Fruit fly (Drosophila melanogaster): ENCODE data around the gene FASN1.
A peak's percentile ranks its signal among the peaks of the same experiment; 100 is the strongest.

Gene FASN1

DNA sequence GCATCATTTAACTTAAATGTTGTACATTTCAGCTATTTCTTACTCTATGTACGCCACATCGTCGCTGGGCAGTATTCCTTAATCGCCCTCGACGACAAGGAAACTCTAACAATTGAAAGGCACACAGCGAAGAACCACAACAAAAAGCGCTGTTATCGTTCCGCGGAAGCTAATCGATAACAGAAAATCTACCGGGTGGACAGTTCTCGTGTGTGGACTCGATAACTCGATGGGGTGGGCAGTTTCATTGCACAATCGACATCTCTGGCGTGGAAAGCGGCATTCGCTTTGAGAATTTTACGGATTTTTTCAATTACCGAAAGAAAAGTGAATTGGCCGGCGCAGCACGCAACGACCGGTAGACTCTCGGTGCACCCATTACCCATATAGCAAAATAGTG, 33.4 kb upstream of the FASN1 start, which contains the start of the genes alpha4GT1 and Prp40 (continued):
- TF ChIP-seq CG9215 (GFP tag; IDR thresholded peaks at IDR 0.05): no peak
- no peak for TF ChIP-seq usp (GFP tag; optimal IDR thresholded peaks at IDR 0.05)
- TF ChIP-seq dm (GFP tag; optimal IDR thresholded peaks at IDR 0.05): peak; percentile 61
- no peak for TF ChIP-seq salm (tag; optimal IDR thresholded peaks at IDR 0.05)
- TF ChIP-seq CG30431 (GFP tag; optimal IDR thresholded peaks at IDR 0.05): no peak
- TF ChIP-seq ash1 (GFP tag; optimal IDR thresholded peaks at IDR 0.05): no peak
- peak; percentile 99 for TF ChIP-seq Dref (GFP tag; IDR thresholded peaks at IDR 0.05)
- TF ChIP-seq NfI (GFP tag; optimal IDR thresholded peaks at IDR 0.05): no peak
- no peak for TF ChIP-seq CG15269 (tag; optimal IDR thresholded peaks at IDR 0.05)
- TF ChIP-seq pita (GFP tag; optimal IDR thresholded peaks at IDR 0.05): no peak
- no peak for TF ChIP-seq oc (tag; optimal IDR thresholded peaks at IDR 0.05)
- TF ChIP-seq al (GFP tag; IDR thresholded peaks at IDR 0.05): no peak
- TF ChIP-seq ase (GFP tag; IDR thresholded peaks at IDR 0.05): no peak
- no peak for TF ChIP-seq Bteb2 (GFP tag; optimal IDR thresholded peaks at IDR 0.05)
- no peak for TF ChIP-seq gt (GFP tag; IDR thresholded peaks at IDR 0.05)
- TF ChIP-seq prd (optimal IDR thresholded peaks at IDR 0.05): no peak
- TF ChIP-seq prd (GFP tag; IDR thresholded peaks at IDR 0.05): no peak
- no peak for TF ChIP-seq CG15696 (tag; optimal IDR thresholded peaks at IDR 0.05)
- TF ChIP-seq CG7271 (tag; optimal IDR thresholded peaks at IDR 0.05): no peak
- no peak for TF ChIP-seq eyg (GFP tag; optimal IDR thresholded peaks at IDR 0.05)
- no peak for TF ChIP-seq zf30C (GFP tag; optimal IDR thresholded peaks at IDR 0.05)
- TF ChIP-seq wdn (GFP tag; IDR thresholded peaks at IDR 0.05): no peak
- no peak for TF ChIP-seq PHDP (tag; optimal IDR thresholded peaks at IDR 0.05)
- TF ChIP-seq CG13424 (tag; optimal IDR thresholded peaks at IDR 0.05): no peak
- peak; percentile 90 for TF ChIP-seq CG7963 (GFP tag; IDR thresholded peaks at IDR 0.05; ENCODE audit: partially characterized antibody)
- no peak for TF ChIP-seq Hr3 (GFP tag; optimal IDR thresholded peaks at IDR 0.05)
- peak; percentile 64; the same call in 2 of the 3 replicates for TF ChIP-seq Doc3 (GFP tag; IDR thresholded peaks at IDR 0.05; ENCODE audit: partially characterized antibody)
- TF ChIP-seq dpn (GFP tag; optimal IDR thresholded peaks at IDR 0.05): no peak
- no peak for TF ChIP-seq CG10979 (tag; optimal IDR thresholded peaks at IDR 0.05)
- peak; percentile 39 for TF ChIP-seq CG3995 (GFP tag; optimal IDR thresholded peaks at IDR 0.05)
- no peak for TF ChIP-seq lola (GFP tag; optimal IDR thresholded peaks at IDR 0.05)
- TF ChIP-seq NC2β (GFP tag; optimal IDR thresholded peaks at IDR 0.05): no peak
- no peak for TF ChIP-seq vfl (GFP tag; optimal IDR thresholded peaks at IDR 0.05)
- no peak for TF ChIP-seq Hmx (GFP tag; optimal IDR thresholded peaks at IDR 0.05)
- peak; percentile 91 for TF ChIP-seq CG15514 (GFP tag; optimal IDR thresholded peaks at IDR 0.05)
- TF ChIP-seq Dip3 (GFP tag; optimal IDR thresholded peaks at IDR 0.05): no peak
- TF ChIP-seq crp (GFP tag; optimal IDR thresholded peaks at IDR 0.05): peak in 1 of 2 experiments; percentile 19
- no peak for TF ChIP-seq CG11723 (GFP tag; optimal IDR thresholded peaks at IDR 0.05)
- TF ChIP-seq CG10431 (GFP tag; optimal IDR thresholded peaks at IDR 0.05): no peak
- no peak for TF ChIP-seq chm (GFP tag; IDR thresholded peaks at IDR 0.05)
- no peak for TF ChIP-seq bigmax (GFP tag; optimal IDR thresholded peaks at IDR 0.05)
- peak; percentile 77; the same call in 1 of the 2 replicates for TF ChIP-seq CG4360 (GFP tag; IDR thresholded peaks at IDR 0.05)
- no peak for TF ChIP-seq caup (GFP tag; optimal IDR thresholded peaks at IDR 0.05; ENCODE audit: severe bottlenecking)
- no peak for TF ChIP-seq otp (GFP tag; IDR thresholded peaks at IDR 0.05)
- TF ChIP-seq CG18476 (GFP tag; optimal IDR thresholded peaks at IDR 0.05): no peak
- no peak for TF ChIP-seq CG18764 (GFP tag; optimal IDR thresholded peaks at IDR 0.05)
- peak; percentile 86 for TF ChIP-seq vnd (GFP tag; IDR thresholded peaks at IDR 0.05; ENCODE audit: partially characterized antibody)
- no peak for TF ChIP-seq fd3F (GFP tag; optimal IDR thresholded peaks at IDR 0.05)
- no peak for TF ChIP-seq Usf (GFP tag; optimal IDR thresholded peaks at IDR 0.05)
- peak; percentile 45 for TF ChIP-seq Sin3A (optimal IDR thresholded peaks at IDR 0.05)
- TF ChIP-seq z (GFP tag; IDR thresholded peaks at IDR 0.05): no peak
- TF ChIP-seq Atf6 (GFP tag; IDR thresholded peaks at IDR 0.05): no peak
